Worm (Caenorhabditis elegans) whole organism, dauer: ENCODE measurements around the gene T22C8.4.

Source experiments
- unc-62 ChIP-seq: sonication (generic microtip); optimal IDR thresholded peaks from 2 replicates; lab custom pipeline; 2017; ENCODE audit warnings: missing biosample characterization, missing genetic modification reagents, missing genetic modification characterization

T22C8.4 gene

ce11 chrII:8600165-8600564 is 23.1 kb downstream of the T22C8.4 start, which contains the start of gene pigg-1:
Gene pigg-1, minus strand, starts transcription at chrII:8600265.
- no peak for TF ChIP-seq unc-62 (GFP tag; lab: Kevin White, UChicago)

DNA sequence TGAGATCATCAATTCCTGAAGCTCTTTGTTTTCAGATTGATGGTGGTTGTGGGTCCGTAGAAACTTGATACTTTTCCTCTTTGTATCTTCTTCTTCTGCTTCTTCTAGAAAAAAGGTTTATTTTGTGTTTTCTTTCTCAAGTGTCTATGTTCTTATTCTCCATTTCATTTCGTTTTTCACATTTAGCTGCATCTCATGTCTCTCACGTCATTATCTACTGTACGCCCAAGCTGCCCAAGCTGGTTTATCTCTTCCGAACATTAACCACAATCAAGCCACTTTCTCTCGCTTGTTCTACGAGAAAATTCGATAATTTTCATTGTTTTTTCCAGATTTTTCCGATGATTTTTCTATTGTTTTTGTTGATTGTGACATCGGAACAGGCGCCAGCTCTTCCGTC is 24.1 kb downstream of the T22C8.4 start, which contains the start of gene F28C6.5:
F28C6.5 (plus strand) TSS at position 301 of the 400 bp plus-strand sequence.
- no peak for TF ChIP-seq unc-62 (GFP tag; lab: Kevin White, UChicago)

- TF ChIP-seq unc-62 (GFP tag; lab: Kevin White, UChicago) = no peak
These were observed 29.3 kb downstream of the T22C8.4 start, which contains the start of gene aptf-3 for ce11 chrII:8593840-8594625. Gene aptf-3, plus strand, starts transcription at chrII:8594190.

ce11 chrII:8590684-8591083 is 32.6 kb downstream of the T22C8.4 start, which contains the start of gene aptf-4:
Gene aptf-4, plus strand, starts transcription at chrII:8590984.
- TF ChIP-seq unc-62 (GFP tag; lab: Kevin White, UChicago) = no peak

DNA sequence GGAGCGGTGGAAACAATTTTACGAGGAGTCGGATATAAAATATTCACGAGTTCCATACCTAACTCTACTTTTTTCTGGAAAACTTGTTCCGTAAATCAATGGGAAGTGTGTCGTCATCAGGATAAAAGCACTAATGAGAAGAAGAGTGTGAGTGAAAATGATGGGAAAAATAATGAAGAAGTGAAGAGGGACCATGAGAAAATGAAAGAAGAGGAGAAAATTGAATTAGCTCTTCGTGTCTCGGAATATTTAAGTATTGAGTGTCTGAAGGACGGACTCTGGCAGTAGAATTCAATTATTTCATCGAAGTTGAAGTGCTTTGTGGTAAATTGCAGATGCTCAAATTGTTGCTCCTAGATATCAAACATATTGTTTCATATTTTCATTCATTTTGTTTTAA is 34.1 kb downstream of the T22C8.4 start:
- no peak for TF ChIP-seq unc-62 (GFP tag; lab: Kevin White, UChicago)

- TF ChIP-seq unc-62 (GFP tag; lab: Kevin White, UChicago) = no peak
These were observed 34.9 kb downstream of the T22C8.4 start for ce11 chrII:8588442-8588841.

- TF ChIP-seq unc-62 (GFP tag; lab: Kevin White, UChicago) = no peak
These were observed 35.6 kb downstream of the T22C8.4 start for ce11 chrII:8587660-8588230.

DNA sequence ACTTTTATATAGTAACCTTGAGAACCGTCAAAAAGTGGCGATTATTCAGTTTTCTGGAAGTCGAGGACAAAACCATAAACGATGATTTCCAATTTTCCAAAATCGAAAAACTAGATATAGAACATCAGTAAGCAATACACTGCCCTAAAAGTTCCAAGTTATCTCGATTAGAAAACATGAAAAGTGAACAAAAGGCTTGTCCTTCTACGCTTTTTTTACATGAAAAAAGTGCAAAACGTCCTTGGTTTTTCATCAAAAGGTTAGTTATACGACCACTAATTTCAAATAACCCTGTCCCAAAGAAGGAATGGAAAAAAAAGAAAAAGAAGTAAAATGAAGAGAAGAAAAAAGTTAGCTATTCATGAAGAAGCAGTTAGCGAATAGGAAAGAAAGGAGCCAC is 37.4 kb downstream of the T22C8.4 start:
- TF ChIP-seq unc-62 (GFP tag; lab: Kevin White, UChicago) = no peak

DNA sequence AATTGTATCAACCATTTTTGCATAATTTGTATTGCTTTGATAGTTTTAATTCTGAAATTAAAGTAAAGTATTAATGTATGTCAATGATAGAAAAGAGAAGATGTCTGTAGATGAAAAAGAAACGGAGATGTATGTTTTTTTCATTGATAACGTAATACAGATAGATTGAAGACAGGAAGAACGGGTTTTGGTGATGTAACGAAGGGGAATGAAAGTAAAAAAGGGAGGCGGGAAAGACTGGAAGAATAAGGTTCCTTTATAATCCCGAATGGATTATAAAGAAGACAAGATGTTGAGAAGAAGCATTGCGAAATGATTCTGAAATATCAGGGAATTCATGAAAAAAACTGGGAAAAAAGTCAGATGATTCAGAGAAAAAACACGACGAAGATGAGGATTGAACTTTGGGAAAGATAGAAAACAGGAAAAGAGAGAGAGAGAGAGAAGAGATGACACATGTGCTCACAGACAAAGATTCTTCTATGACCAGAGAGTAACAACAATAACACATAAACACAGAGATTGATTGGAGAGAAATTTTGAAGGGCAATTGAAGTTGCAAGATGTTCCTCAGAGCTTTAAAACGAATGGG is 38.2 kb downstream of the T22C8.4 start, which contains the start of gene F54C9.11:
F54C9.11 (minus strand) TSS at position 51 of the 592 bp plus-strand sequence.
- TF ChIP-seq unc-62 (GFP tag; lab: Kevin White, UChicago) = no peak

DNA sequence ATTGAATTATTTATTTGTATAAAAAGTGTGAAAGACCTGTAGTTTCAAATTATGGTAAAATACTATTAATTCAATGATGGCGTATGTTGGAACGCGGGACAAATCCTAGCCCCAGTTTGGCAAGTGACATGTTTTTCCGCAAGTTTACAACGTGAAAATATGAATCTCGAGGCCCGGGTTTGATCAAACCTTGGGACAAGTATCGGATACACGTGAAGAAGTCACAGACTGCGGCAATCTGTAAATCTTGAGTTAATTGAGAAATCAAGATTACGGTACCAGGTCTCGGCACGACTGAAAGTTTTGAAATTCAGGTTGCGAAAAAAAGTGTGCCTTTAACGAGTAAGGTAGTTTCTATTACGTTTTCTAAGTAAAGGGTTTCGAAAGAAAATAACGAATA is 40.3 kb downstream of the T22C8.4 start:
- TF ChIP-seq unc-62 (GFP tag; lab: Kevin White, UChicago) = no peak

ce11 chrII:8581700-8582099 is 41.6 kb downstream of the T22C8.4 start, which contains the start of gene arl-1:
Gene arl-1, plus strand, starts transcription at chrII:8582000.
- no peak for TF ChIP-seq unc-62 (GFP tag; lab: Kevin White, UChicago)

DNA sequence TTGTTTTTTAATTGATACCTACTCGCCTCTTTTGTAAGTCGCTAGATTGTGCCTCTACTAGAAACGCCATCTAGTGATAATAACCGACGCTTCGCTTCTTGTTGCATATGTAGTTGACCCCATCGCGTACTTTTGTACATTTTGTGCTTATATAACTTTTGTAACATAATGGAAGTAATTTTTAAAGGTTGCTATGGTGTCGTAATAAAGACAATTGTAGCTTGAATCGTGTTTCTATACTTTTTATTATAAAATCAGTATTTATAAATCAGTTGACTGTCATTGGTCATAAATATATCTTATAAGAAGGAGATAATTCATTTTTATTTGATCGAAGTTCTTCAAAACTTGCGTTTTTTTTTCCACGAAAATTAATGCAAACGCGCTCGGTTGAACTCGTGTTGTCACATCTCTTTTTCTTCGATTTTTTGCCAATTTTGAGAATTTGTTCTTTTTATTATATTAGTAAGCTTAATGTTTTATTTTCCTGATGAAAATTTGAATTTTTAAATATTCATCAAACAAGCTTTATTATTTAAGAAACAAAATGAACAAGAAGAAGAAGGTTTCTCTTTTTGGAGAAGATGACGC is 45.7 kb downstream of the T22C8.4 start, which contains the start of gene F54C9.9:
F54C9.9 (plus strand) TSS at position 541 of the 591 bp plus-strand sequence.
- no peak for TF ChIP-seq unc-62 (GFP tag; lab: Kevin White, UChicago)

- TF ChIP-seq unc-62 (GFP tag; lab: Kevin White, UChicago) = no peak
These were observed 48.1 kb downstream of the T22C8.4 start, which contains the start of gene puf-5 for ce11 chrII:8575184-8575583. Gene puf-5, plus strand, starts transcription at chrII:8575541.

- no peak for TF ChIP-seq unc-62 (GFP tag; lab: Kevin White, UChicago)
These were observed 50.3 kb downstream of the T22C8.4 start, which contains the start of gene F54C9.7 for ce11 chrII:8573044-8573443. Gene F54C9.7, plus strand, starts transcription at chrII:8573344.
